Worm (Caenorhabditis elegans) whole organism, L2 larva: ENCODE measurements around the gene prx-5.
A peak's percentile ranks its signal among the peaks of the same experiment; 100 is the strongest.

ENCODE experiments used
- C34F6.9 ChIP-seq: fragments of 150-350 bp; optimal IDR thresholded peaks from 2 replicates; lab custom pipeline; 2014; ENCODE audit warnings: missing biosample characterization, missing genetic modification characterization
- F13H6.1 ChIP-seq: sonication (generic microtip); optimal IDR thresholded peaks from 2 replicates; lab custom pipeline; 2016; ENCODE audit warnings: missing genetic modification characterization, missing compliant biosample characterization
- R02D3.7 ChIP-seq: fragments of 150-350 bp; optimal IDR thresholded peaks from 2 replicates; lab custom pipeline; 2014; ENCODE audit warnings: missing biosample characterization, missing genetic modification characterization
- Y55F3AM.14 ChIP-seq: fragments of 200-800 bp; sonication (Bioruptor generic); optimal IDR thresholded peaks from 2 replicates; lab custom pipeline; 2018; ENCODE audit warnings: mild to moderate bottlenecking, missing genetic modification characterization, missing compliant biosample characterization
- ZK546.5 ChIP-seq: sonication (generic microtip); optimal IDR thresholded peaks from 2 replicates; lab custom pipeline; 2017; ENCODE audit warnings: missing biosample characterization, missing genetic modification characterization
- alr-1 ChIP-seq: fragments of 150-350 bp; optimal IDR thresholded peaks from 2 replicates; lab custom pipeline; 2014; ENCODE audit warnings: missing biosample characterization, missing genetic modification characterization
- ama-1 ChIP-seq: fragments of 150-350 bp; optimal IDR thresholded peaks from 2 replicates; lab custom pipeline; 2018; ENCODE audit warnings: inconsistent platforms
- blmp-1 ChIP-seq: sonication (generic microtip); optimal IDR thresholded peaks from 2 replicates; lab custom pipeline; 2017; ENCODE audit warnings: missing genetic modification characterization, mild to moderate bottlenecking, missing compliant biosample characterization, antibody characterized with exemption, moderate library complexity; ENCODE audit not compliant: insufficient read depth
- ceh-82 ChIP-seq: fragments of 150-350 bp; optimal IDR thresholded peaks from 2 replicates; lab custom pipeline; 2014; ENCODE audit warnings: missing biosample characterization, missing genetic modification characterization
- crh-2 ChIP-seq: sonication (generic microtip); optimal IDR thresholded peaks from 2 replicates; lab custom pipeline; 2017; ENCODE audit warnings: missing biosample characterization, missing genetic modification characterization
- egl-27 ChIP-seq: sonication (generic microtip); optimal IDR thresholded peaks from 3 replicates; lab custom pipeline; 2017; ENCODE audit warnings: missing biosample characterization, missing genetic modification reagents, missing genetic modification characterization
- elt-1 ChIP-seq: fragments of 150-350 bp; optimal IDR thresholded peaks from 2 replicates; lab custom pipeline; 2014; ENCODE audit warnings: missing biosample characterization, missing genetic modification characterization
- elt-3 ChIP-seq: sonication (generic microtip); optimal IDR thresholded peaks from 2 replicates; lab custom pipeline; 2017; ENCODE audit warnings: missing biosample characterization, missing genetic modification characterization
- fos-1 ChIP-seq: fragments of 150-350 bp; optimal IDR thresholded peaks from 2 replicates; lab custom pipeline; 2014; ENCODE audit warnings: missing biosample characterization, missing genetic modification characterization
- gmeb-1 ChIP-seq: fragments of 150-350 bp; optimal IDR thresholded peaks from 2 replicates; lab custom pipeline; 2014; ENCODE audit warnings: missing biosample characterization, missing genetic modification characterization
- lin-11 ChIP-seq: fragments of 150-350 bp; sonication (generic microtip); optimal IDR thresholded peaks from 2 replicates; lab custom pipeline; 2014; ENCODE audit warnings: missing biosample characterization, missing genetic modification characterization, inconsistent platforms, mixed read lengths
- lin-13 ChIP-seq: fragments of 150-350 bp; optimal IDR thresholded peaks from 2 replicates; lab custom pipeline; 2014; ENCODE audit warnings: missing biosample characterization, missing genetic modification reagents, missing genetic modification characterization
- lin-39 ChIP-seq: fragments of 150-350 bp; optimal IDR thresholded peaks from 2 replicates; lab custom pipeline; 2014; ENCODE audit warnings: missing biosample characterization, missing genetic modification reagents, missing genetic modification characterization
- lsy-2 ChIP-seq, 2 experiments: fragments of 150-350 bp in 1 of 2; sonication (generic microtip) in 1 of 2; optimal IDR thresholded peaks; 2 replicates each; lab custom pipeline; 2014 to 2017; ENCODE audit warnings: missing biosample characterization in 2 of 2, missing genetic modification characterization in 2 of 2
- mab-5 ChIP-seq: fragments of 150-350 bp; optimal IDR thresholded peaks from 2 replicates; lab custom pipeline; 2014; ENCODE audit warnings: missing biosample characterization, missing genetic modification characterization
- mbf-1 ChIP-seq: sonication (generic microtip); optimal IDR thresholded peaks from 2 replicates; lab custom pipeline; 2017; ENCODE audit warnings: missing biosample characterization, missing genetic modification characterization
- mdl-1 ChIP-seq, 2 experiments: fragments of 150-350 bp in 1 of 2; sonication (generic microtip) in 1 of 2; optimal IDR thresholded peaks; 2 replicates each; lab custom pipeline; 2017; ENCODE audit warnings: missing biosample characterization in 2 of 2, missing genetic modification characterization in 2 of 2
- nhr-10 ChIP-seq: sonication (generic microtip); optimal IDR thresholded peaks from 2 replicates; lab custom pipeline; 2017; ENCODE audit warnings: missing biosample characterization, missing genetic modification characterization
- nhr-11 ChIP-seq: fragments of 150-350 bp; optimal IDR thresholded peaks from 2 replicates; lab custom pipeline; 2014; ENCODE audit warnings: missing biosample characterization, missing genetic modification characterization
- nhr-12 ChIP-seq: fragments of 150-350 bp; optimal IDR thresholded peaks from 2 replicates; lab custom pipeline; 2014; ENCODE audit warnings: missing biosample characterization, missing genetic modification characterization
- nhr-129 ChIP-seq: fragments of 150-350 bp; optimal IDR thresholded peaks from 2 replicates; lab custom pipeline; 2014; ENCODE audit warnings: missing biosample characterization, missing genetic modification characterization
- nhr-21 ChIP-seq: fragments of 150-350 bp; optimal IDR thresholded peaks from 2 replicates; lab custom pipeline; 2014; ENCODE audit warnings: missing biosample characterization, missing genetic modification characterization
- nhr-25 ChIP-seq: fragments of 150-350 bp; sonication (generic microtip); optimal IDR thresholded peaks from 3 replicates; lab custom pipeline; 2014; ENCODE audit warnings: missing biosample characterization, missing genetic modification characterization
- nhr-6 ChIP-seq: fragments of 150-350 bp; optimal IDR thresholded peaks from 2 replicates; lab custom pipeline; 2014; ENCODE audit warnings: missing biosample characterization, missing genetic modification characterization
- nhr-77 ChIP-seq: fragments of 150-350 bp; optimal IDR thresholded peaks from 2 replicates; lab custom pipeline; 2014; ENCODE audit warnings: missing biosample characterization, missing genetic modification characterization
- peb-1 ChIP-seq: fragments of 150-350 bp; optimal IDR thresholded peaks from 2 replicates; lab custom pipeline; 2014; ENCODE audit warnings: missing biosample characterization, missing genetic modification characterization
- sem-4 ChIP-seq: fragments of 150-350 bp; optimal IDR thresholded peaks from 2 replicates; lab custom pipeline; 2014; ENCODE audit warnings: missing biosample characterization, missing genetic modification reagents, missing genetic modification characterization
- skn-1 ChIP-seq: sonication (generic microtip); optimal IDR thresholded peaks from 2 replicates; lab custom pipeline; 2017; ENCODE audit warnings: missing biosample characterization, missing genetic modification characterization
- sma-3 ChIP-seq: sonication (generic microtip); optimal IDR thresholded peaks from 2 replicates; lab custom pipeline; 2016; ENCODE audit warnings: missing genetic modification reagents, missing genetic modification characterization, missing compliant biosample characterization
- sma-9 ChIP-seq, 2 experiments: fragments of 150-350 bp in 1 of 2; sonication (generic microtip) in 1 of 2; optimal IDR thresholded peaks; 2 replicates each; lab custom pipeline; 2014 to 2016; ENCODE audit warnings: missing genetic modification characterization in 2 of 2, mild to moderate bottlenecking in 1 of 2, missing biosample characterization in 1 of 2, missing compliant biosample characterization in 1 of 2, missing genetic modification reagents in 1 of 2, moderate library complexity in 1 of 2
- snpc-4 ChIP-seq: fragments of 150-350 bp; optimal IDR thresholded peaks from 2 replicates; lab custom pipeline; 2014; ENCODE audit warnings: missing biosample characterization, missing genetic modification characterization
- unc-39 ChIP-seq: fragments of 150-350 bp; optimal IDR thresholded peaks from 2 replicates; lab custom pipeline; 2014; ENCODE audit warnings: missing biosample characterization, missing genetic modification characterization
- unc-55 ChIP-seq: fragments of 150-350 bp; sonication (generic microtip); optimal IDR thresholded peaks from 3 replicates; lab custom pipeline; 2014; ENCODE audit warnings: missing biosample characterization, missing genetic modification reagents, missing genetic modification characterization
- zag-1 ChIP-seq: fragments of 150-350 bp; optimal IDR thresholded peaks from 2 replicates; lab custom pipeline; 2014; ENCODE audit warnings: missing biosample characterization, missing genetic modification characterization
- ztf-1 ChIP-seq: fragments of 200-800 bp; sonication (Bioruptor generic); conservative IDR thresholded peaks from 2 replicates; pipeline ENCODE4 v1.3.6; 2022; ENCODE audit warnings: missing genetic modification characterization, missing compliant biosample characterization
- ztf-11 ChIP-seq: sonication (generic microtip); optimal IDR thresholded peaks from 2 replicates; lab custom pipeline; 2017; ENCODE audit warnings: missing biosample characterization, missing genetic modification characterization

The prx-5 gene

DNA sequence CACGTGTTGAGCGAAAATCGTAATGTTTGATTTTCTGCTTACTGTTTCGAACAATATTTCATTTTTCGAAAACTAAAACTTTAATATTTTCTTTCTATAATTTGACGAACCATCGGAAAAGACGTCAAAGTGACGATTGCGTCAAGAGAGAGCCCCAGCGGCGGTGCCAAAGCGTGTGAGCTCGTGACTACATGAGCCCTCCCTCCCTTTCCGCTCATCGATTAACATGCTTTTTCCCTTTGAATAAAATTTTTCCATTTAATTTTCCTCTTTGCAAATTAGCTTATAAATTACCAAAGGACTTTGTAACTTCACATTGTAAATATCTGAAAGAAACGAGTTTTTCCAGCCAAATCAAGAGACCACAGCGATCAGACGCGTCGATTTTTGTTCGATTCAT is 38.3 kb downstream of the prx-5 start:
- no peak for TF ChIP-seq unc-39 (tag; lab: Kevin White, UChicago)
- TF ChIP-seq mbf-1 (tag; lab: Kevin White, UChicago): no peak
- peak; percentile 14 for TF ChIP-seq lin-13 (GFP tag; lab: Kevin White, UChicago)
- TF ChIP-seq sma-9 (GFP tag; optimal IDR thresholded peaks at IDR 0.05; lab: Kevin White, UChicago): no peak
- no peak for TF ChIP-seq sma-9 (tag; optimal IDR thresholded peaks at IDR 0.05; lab: Kevin White, UChicago)
- no peak for TF ChIP-seq mdl-1 (tag; optimal IDR thresholded peaks at IDR 0.05; lab: Kevin White, UChicago)
- no peak for TF ChIP-seq ceh-82
- no peak for TF ChIP-seq nhr-77 (tag; lab: Kevin White, UChicago)
- TF ChIP-seq lin-11: peak; percentile 26
- TF ChIP-seq lsy-2 (tag; optimal IDR thresholded peaks at IDR 0.05; lab: Kevin White, UChicago): peak in 1 of 2 experiments; percentile 49
- peak; percentile 34 for TF ChIP-seq C34F6.9 (tag; lab: Kevin White, UChicago)
- TF ChIP-seq mab-5 (tag; lab: Kevin White, UChicago): no peak
- no peak for TF ChIP-seq egl-27 (tag; lab: Kevin White, UChicago)
- no peak for TF ChIP-seq nhr-10 (tag; lab: Kevin White, UChicago)
- no peak for TF ChIP-seq ZK546.5 (tag; lab: Kevin White, UChicago)
- no peak for TF ChIP-seq nhr-12
- no peak for TF ChIP-seq lin-39 (tag; lab: Kevin White, UChicago)
- TF ChIP-seq nhr-129: no peak
- no peak for TF ChIP-seq zag-1 (tag; lab: Kevin White, UChicago)
- no peak for TF ChIP-seq skn-1 (tag; lab: Kevin White, UChicago)
- TF ChIP-seq ztf-11 (tag; lab: Kevin White, UChicago): no peak
- TF ChIP-seq Y55F3AM.14: no peak
- no peak for TF ChIP-seq F13H6.1 (tag; lab: Kevin White, UChicago)
- TF ChIP-seq sma-3: no peak
- TF ChIP-seq ztf-1 (GFP tag; lab: Robert Waterston, UW): no peak
- TF ChIP-seq peb-1: no peak
- TF ChIP-seq fos-1 (tag; lab: Kevin White, UChicago): no peak
- TF ChIP-seq R02D3.7 (tag; lab: Kevin White, UChicago): no peak
- no peak for TF ChIP-seq elt-3 (tag; lab: Kevin White, UChicago)
- no peak for TF ChIP-seq elt-1 (tag; lab: Kevin White, UChicago)
- no peak for TF ChIP-seq alr-1
- TF ChIP-seq unc-55 (GFP tag; lab: Kevin White, UChicago): no peak
- TF ChIP-seq snpc-4 (tag; lab: Kevin White, UChicago): no peak

ce11 chrII:8743379-8744173 is 39.0 kb downstream of the prx-5 start, which contains the start of gene mak-1:
mak-1 (plus strand) TSS chrII:8744071.
- TF ChIP-seq peb-1: no peak
- TF ChIP-seq zag-1 (tag; lab: Kevin White, UChicago): no peak
- TF ChIP-seq lin-13 (GFP tag; lab: Kevin White, UChicago): peak; percentile 44
- TF ChIP-seq nhr-21 (tag; lab: Kevin White, UChicago): peak; percentile 37
- no peak for TF ChIP-seq nhr-6
- TF ChIP-seq blmp-1 (tag; lab: Kevin White, UChicago): peak; percentile 31
- TF ChIP-seq C34F6.9 (tag; lab: Kevin White, UChicago): no peak
- peak; percentile 58 for TF ChIP-seq nhr-129
- peak; percentile 11 to 28 for TF ChIP-seq mdl-1 (tag; optimal IDR thresholded peaks at IDR 0.05; lab: Kevin White, UChicago)
- peak; percentile 67 for TF ChIP-seq nhr-25 (tag; lab: Kevin White, UChicago)
- no peak for TF ChIP-seq sem-4 (tag; lab: Kevin White, UChicago)
- peak; percentile 19 for TF ChIP-seq gmeb-1 (tag; lab: Kevin White, UChicago)
- peak; percentile 92 for TF ChIP-seq ama-1
- TF ChIP-seq crh-2 (tag; lab: Kevin White, UChicago): no peak
- no peak for TF ChIP-seq nhr-12
- TF ChIP-seq mab-5 (tag; lab: Kevin White, UChicago): no peak
- peak; percentile 92 for TF ChIP-seq sma-9 (GFP tag; optimal IDR thresholded peaks at IDR 0.05; lab: Kevin White, UChicago)
- TF ChIP-seq sma-9 (tag; optimal IDR thresholded peaks at IDR 0.05; lab: Kevin White, UChicago): no peak
- no peak for TF ChIP-seq nhr-11 (tag; lab: Kevin White, UChicago)
- no peak for TF ChIP-seq elt-3 (tag; lab: Kevin White, UChicago)
- peak; percentile 51 for TF ChIP-seq F13H6.1 (tag; lab: Kevin White, UChicago)
- no peak for TF ChIP-seq alr-1
- TF ChIP-seq, all 48 proteins: peak for 10
